Worm (Caenorhabditis elegans) whole organism, early embryonic: ENCODE results near the gene ttr-5.

ENCODE experiments used
- B0310.2 ChIP-seq: sonication (generic microtip); optimal IDR thresholded peaks from 2 replicates; lab custom pipeline; 2016; ENCODE audit warnings: mild to moderate bottlenecking, missing genetic modification characterization, missing compliant biosample characterization
- F13C5.2 ChIP-seq: sonication (generic microtip); optimal IDR thresholded peaks from 2 replicates; lab custom pipeline; 2017; ENCODE audit warnings: mild to moderate bottlenecking, missing genetic modification characterization, inconsistent platforms, missing compliant biosample characterization
- aly-1 ChIP-seq: sonication (generic microtip); optimal IDR thresholded peaks from 2 replicates; lab custom pipeline; 2016; ENCODE audit warnings: missing genetic modification characterization, missing compliant biosample characterization
- ama-1 ChIP-seq: fragments of 150-350 bp; optimal IDR thresholded peaks from 2 replicates; lab custom pipeline; 2014
- ceh-13 ChIP-seq: fragments of 200-800 bp; sonication (Bioruptor generic); optimal IDR thresholded peaks from 2 replicates; lab custom pipeline; 2018; ENCODE audit warnings: mild to moderate bottlenecking, missing genetic modification characterization, missing compliant biosample characterization
- ceh-36 ChIP-seq: sonication (generic microtip); optimal IDR thresholded peaks from 2 replicates; lab custom pipeline; 2016; ENCODE audit warnings: missing genetic modification characterization, inconsistent platforms, missing compliant biosample characterization
- ets-7 ChIP-seq: sonication (generic microtip); optimal IDR thresholded peaks from 2 replicates; lab custom pipeline; 2016; ENCODE audit warnings: missing genotype, missing genetic modification characterization, missing compliant biosample characterization
- flt-1 ChIP-seq: fragments of 200-800 bp; sonication (Bioruptor generic); IDR thresholded peaks from 2 replicates; pipeline ENCODE4 v1.3.6; 2022; ENCODE audit warnings: missing genetic modification characterization, missing compliant biosample characterization
- hmbx-1 ChIP-seq: sonication (generic microtip); optimal IDR thresholded peaks from 2 replicates; lab custom pipeline; 2016; ENCODE audit warnings: mild to moderate bottlenecking, missing genetic modification characterization, missing compliant biosample characterization
- hmg-4 ChIP-seq: fragments of 200-800 bp; sonication (Bioruptor generic); optimal IDR thresholded peaks from 2 replicates; lab custom pipeline; 2018; ENCODE audit warnings: mild to moderate bottlenecking, missing genetic modification characterization, missing compliant biosample characterization
- hnd-1 ChIP-seq: sonication (generic microtip); optimal IDR thresholded peaks from 2 replicates; lab custom pipeline; 2016; ENCODE audit warnings: missing genetic modification characterization, missing compliant biosample characterization
- pes-1 ChIP-seq: fragments of 200-800 bp; sonication (Bioruptor generic); IDR thresholded peaks from 2 replicates; pipeline ENCODE4 v1.3.6; 2022; ENCODE audit warnings: missing genetic modification reagents, missing genetic modification characterization, missing compliant biosample characterization
- scrt-1 ChIP-seq: fragments of 200-800 bp; sonication (Bioruptor generic); IDR thresholded peaks from 2 replicates; pipeline ENCODE4 v1.3.6; 2022; ENCODE audit warnings: missing genetic modification characterization, missing compliant biosample characterization
- sea-1 ChIP-seq: fragments of 200-800 bp; sonication (Bioruptor generic); conservative IDR thresholded peaks from 2 replicates; pipeline ENCODE4 v1.3.6; 2022; ENCODE audit warnings: missing genetic modification characterization, missing compliant biosample characterization
- tbx-11 ChIP-seq: fragments of 200-800 bp; sonication (Bioruptor generic); IDR thresholded peaks from 2 replicates; pipeline ENCODE4 v1.3.6; 2022; ENCODE audit warnings: missing genetic modification characterization, missing compliant biosample characterization
- tbx-37 ChIP-seq: fragments of 200-800 bp; sonication (Bioruptor generic); conservative IDR thresholded peaks from 2 replicates; pipeline ENCODE4 v1.3.6; 2022; ENCODE audit warnings: missing genetic modification reagents, missing genetic modification characterization, missing compliant biosample characterization
- tra-4 ChIP-seq: sonication (generic microtip); optimal IDR thresholded peaks from 2 replicates; lab custom pipeline; 2017; ENCODE audit warnings: missing genetic modification characterization, missing compliant biosample characterization

Gene ttr-5

ce11 chrIII:9306596-9306995 is 23.5 kb upstream of the ttr-5 start, which contains the start of gene srx-45:
TSS of gene srx-45 (minus strand) at chrIII:9306696.
- TF ChIP-seq hnd-1 (tag; lab: Kevin White, UChicago) = no peak
- no peak for TF ChIP-seq flt-1
- no peak for TF ChIP-seq hmbx-1
- no peak for TF ChIP-seq F13C5.2 (tag; lab: Kevin White, UChicago)
- no peak for TF ChIP-seq ets-7
- TF ChIP-seq pes-1 (GFP tag; lab: Robert Waterston, UW) = no peak
- TF ChIP-seq tra-4 = no peak
- no peak for TF ChIP-seq aly-1 (tag; lab: Kevin White, UChicago)
- TF ChIP-seq scrt-1 (GFP tag; lab: Robert Waterston, UW) = no peak
- no peak for TF ChIP-seq hmg-4 (GFP tag; lab: Kevin White, UChicago)
- no peak for TF ChIP-seq sea-1 (GFP tag; lab: Robert Waterston, UW)
- TF ChIP-seq ceh-13 (GFP tag; lab: Kevin White, UChicago) = no peak

- TF ChIP-seq scrt-1 (GFP tag; lab: Robert Waterston, UW) = no peak
- no peak for TF ChIP-seq aly-1 (tag; lab: Kevin White, UChicago)
- TF ChIP-seq flt-1 = no peak
- no peak for TF ChIP-seq tbx-37
- no peak for TF ChIP-seq ceh-36 (tag; lab: Kevin White, UChicago)
Observed at ce11 chrIII:9309840-9310239, 20.3 kb upstream of the ttr-5 start.

- TF ChIP-seq ceh-36 (tag; lab: Kevin White, UChicago) (no peak), ceh-13 (GFP tag; lab: Kevin White, UChicago) (no peak), hmbx-1 (no peak), tra-4 (no peak), ets-7 (no peak)
Observed at ce11 chrIII:9314476-9314875, 15.6 kb upstream of the ttr-5 start, which contains the start of gene C40H1.8. TSS of gene C40H1.8 (plus strand) at chrIII:9314717.

DNA sequence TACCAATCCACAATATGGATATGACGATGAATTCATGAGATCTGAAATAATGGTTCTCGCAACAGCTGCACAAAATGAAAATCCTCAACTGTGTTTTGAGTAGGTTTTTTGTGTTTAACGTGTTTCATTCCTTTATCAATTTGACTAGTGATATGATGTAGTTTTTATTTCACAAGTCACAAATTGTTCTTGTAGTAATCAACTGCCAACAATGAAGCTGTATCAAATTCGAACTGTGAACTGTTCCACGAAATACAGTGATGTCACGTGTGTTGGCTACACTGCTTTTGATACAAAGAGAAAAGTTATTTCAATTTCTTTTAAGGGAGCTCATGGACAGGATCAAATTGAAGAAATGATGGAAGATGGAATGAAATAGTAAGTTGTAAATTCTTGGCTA is 14.9 kb upstream of the ttr-5 start:
- TF ChIP-seq tra-4 = no peak
- no peak for TF ChIP-seq pes-1 (GFP tag; lab: Robert Waterston, UW)
- no peak for TF ChIP-seq ets-7
- TF ChIP-seq aly-1 (tag; lab: Kevin White, UChicago) = no peak
- TF ChIP-seq F13C5.2 (tag; lab: Kevin White, UChicago) = no peak
- no peak for TF ChIP-seq B0310.2 (tag; lab: Kevin White, UChicago)
- TF ChIP-seq ama-1 (lab: Kevin White, UChicago) = no peak
- no peak for TF ChIP-seq scrt-1 (GFP tag; lab: Robert Waterston, UW)
- TF ChIP-seq ceh-13 (GFP tag; lab: Kevin White, UChicago) = no peak

ce11 chrIII:9317601-9318000 is 12.5 kb upstream of the ttr-5 start:
- TF ChIP-seq hnd-1 (tag; lab: Kevin White, UChicago) (no peak), scrt-1 (GFP tag; lab: Robert Waterston, UW) (no peak), F13C5.2 (tag; lab: Kevin White, UChicago) (no peak), ceh-36 (tag; lab: Kevin White, UChicago) (no peak), ets-7 (no peak)

ce11 chrIII:9319641-9320040 is 10.5 kb upstream of the ttr-5 start, which contains the start of gene C40H1.9:
TSS of gene C40H1.9 (plus strand) at chrIII:9319941.
- TF ChIP-seq tbx-37 (no peak), flt-1 (no peak), hmg-4 (GFP tag; lab: Kevin White, UChicago) (no peak), scrt-1 (GFP tag; lab: Robert Waterston, UW) (no peak), sea-1 (GFP tag; lab: Robert Waterston, UW) (no peak), tbx-11 (no peak), ets-7 (no peak), aly-1 (tag; lab: Kevin White, UChicago) (no peak), F13C5.2 (tag; lab: Kevin White, UChicago) (no peak)

ce11 chrIII:9322010-9322409 is 8.1 kb upstream of the ttr-5 start, which contains the start of gene cpb-1:
TSS of gene cpb-1 (plus strand) at chrIII:9322310.
- TF ChIP-seq tbx-37 (no peak), ceh-13 (GFP tag; lab: Kevin White, UChicago) (no peak), F13C5.2 (tag; lab: Kevin White, UChicago) (no peak), scrt-1 (GFP tag; lab: Robert Waterston, UW) (no peak), flt-1 (no peak), pes-1 (GFP tag; lab: Robert Waterston, UW) (no peak), ama-1 (lab: Kevin White, UChicago) (no peak), aly-1 (tag; lab: Kevin White, UChicago) (no peak), B0310.2 (tag; lab: Kevin White, UChicago) (no peak), ceh-36 (tag; lab: Kevin White, UChicago) (no peak), ets-7 (no peak), sea-1 (GFP tag; lab: Robert Waterston, UW) (no peak), tbx-11 (no peak), hmg-4 (GFP tag; lab: Kevin White, UChicago) (no peak), hmbx-1 (no peak), hnd-1 (tag; lab: Kevin White, UChicago) (no peak), tra-4 (no peak)

DNA sequence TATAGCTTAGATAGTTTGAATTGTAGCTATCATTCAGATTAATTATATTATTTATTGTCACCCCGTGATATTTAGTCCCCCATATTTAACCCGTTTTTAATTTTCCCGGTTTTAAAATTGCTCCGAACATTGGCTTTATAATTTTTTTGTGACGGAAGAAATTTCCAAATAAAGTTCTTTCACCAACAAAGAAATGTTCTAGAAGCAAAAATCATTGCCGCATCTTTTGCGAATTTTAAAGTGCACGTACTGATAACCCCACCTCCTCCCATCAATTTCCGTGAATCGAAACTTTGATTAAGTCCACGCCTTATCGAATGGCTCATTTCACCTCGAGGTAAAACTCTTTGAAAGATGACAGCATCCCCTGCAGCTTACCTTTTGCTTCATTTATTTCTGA is 5.4 kb upstream of the ttr-5 start, which contains the start of gene C40H1.7:
Gene C40H1.7 (plus strand): TSS at position 301 of the 400 bp plus-strand sequence.
- TF ChIP-seq scrt-1 (GFP tag; lab: Robert Waterston, UW) (no peak), F13C5.2 (tag; lab: Kevin White, UChicago) (no peak), hmg-4 (GFP tag; lab: Kevin White, UChicago) (no peak)

DNA sequence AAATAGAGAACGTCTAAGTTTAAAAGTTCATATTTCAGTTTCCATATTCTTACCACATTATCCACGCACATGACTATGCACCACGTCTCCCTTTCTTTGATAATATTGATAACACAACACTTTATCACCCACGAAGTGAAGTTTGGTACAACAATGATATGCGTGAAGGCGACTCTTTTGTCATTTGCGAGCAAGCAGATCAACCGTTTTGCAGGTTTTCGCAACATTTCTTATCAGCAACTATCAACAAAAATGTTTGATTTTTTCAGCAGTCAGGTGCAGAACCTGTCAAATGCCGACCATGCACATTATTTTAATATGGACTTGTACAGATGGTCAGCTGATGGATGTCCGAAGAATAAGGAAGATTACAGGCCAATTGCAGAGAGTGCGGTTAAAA is 3.6 kb upstream of the ttr-5 start:
- TF ChIP-seq ets-7 = no peak
- no peak for TF ChIP-seq hnd-1 (tag; lab: Kevin White, UChicago)
- TF ChIP-seq sea-1 (GFP tag; lab: Robert Waterston, UW) = no peak
- no peak for TF ChIP-seq flt-1
- TF ChIP-seq tbx-37 = no peak
- no peak for TF ChIP-seq tbx-11
- no peak for TF ChIP-seq scrt-1 (GFP tag; lab: Robert Waterston, UW)
- no peak for TF ChIP-seq B0310.2 (tag; lab: Kevin White, UChicago)
- TF ChIP-seq ceh-13 (GFP tag; lab: Kevin White, UChicago) = no peak
- no peak for TF ChIP-seq tra-4
- TF ChIP-seq F13C5.2 (tag; lab: Kevin White, UChicago) = no peak
- no peak for TF ChIP-seq hmbx-1
- TF ChIP-seq ama-1 (lab: Kevin White, UChicago) = no peak
- TF ChIP-seq ceh-36 (tag; lab: Kevin White, UChicago) = no peak
- no peak for TF ChIP-seq aly-1 (tag; lab: Kevin White, UChicago)
- TF ChIP-seq pes-1 (GFP tag; lab: Robert Waterston, UW) = no peak
- no peak for TF ChIP-seq hmg-4 (GFP tag; lab: Kevin White, UChicago)
